Worm (Caenorhabditis elegans) whole organism, L2 larva: ENCODE data around the gene C18D11.1.

Source experiments
- C34F6.9 ChIP-seq: fragments of 150-350 bp; optimal IDR thresholded peaks from 2 replicates; lab custom pipeline; 2014; ENCODE audit warnings: missing biosample characterization, missing genetic modification characterization
- F13H6.1 ChIP-seq: sonication (generic microtip); optimal IDR thresholded peaks from 2 replicates; lab custom pipeline; 2016; ENCODE audit warnings: missing genetic modification characterization, missing compliant biosample characterization
- R02D3.7 ChIP-seq: fragments of 150-350 bp; optimal IDR thresholded peaks from 2 replicates; lab custom pipeline; 2014; ENCODE audit warnings: missing biosample characterization, missing genetic modification characterization
- ZK546.5 ChIP-seq: sonication (generic microtip); optimal IDR thresholded peaks from 2 replicates; lab custom pipeline; 2017; ENCODE audit warnings: missing biosample characterization, missing genetic modification characterization
- alr-1 ChIP-seq: fragments of 150-350 bp; optimal IDR thresholded peaks from 2 replicates; lab custom pipeline; 2014; ENCODE audit warnings: missing biosample characterization, missing genetic modification characterization
- aly-2 ChIP-seq: fragments of 150-350 bp; optimal IDR thresholded peaks from 2 replicates; lab custom pipeline; 2014; ENCODE audit warnings: missing biosample characterization, missing genetic modification characterization
- blmp-1 ChIP-seq: sonication (generic microtip); optimal IDR thresholded peaks from 2 replicates; lab custom pipeline; 2017; ENCODE audit warnings: missing genetic modification characterization, mild to moderate bottlenecking, missing compliant biosample characterization, antibody characterized with exemption, moderate library complexity; ENCODE audit not compliant: insufficient read depth
- ceh-82 ChIP-seq: fragments of 150-350 bp; optimal IDR thresholded peaks from 2 replicates; lab custom pipeline; 2014; ENCODE audit warnings: missing biosample characterization, missing genetic modification characterization
- crh-2 ChIP-seq: sonication (generic microtip); optimal IDR thresholded peaks from 2 replicates; lab custom pipeline; 2017; ENCODE audit warnings: missing biosample characterization, missing genetic modification characterization
- dmd-4 ChIP-seq: sonication (generic microtip); optimal IDR thresholded peaks from 2 replicates; lab custom pipeline; 2017; ENCODE audit warnings: missing biosample characterization, missing genetic modification characterization
- egl-27 ChIP-seq: sonication (generic microtip); optimal IDR thresholded peaks from 3 replicates; lab custom pipeline; 2017; ENCODE audit warnings: missing biosample characterization, missing genetic modification reagents, missing genetic modification characterization
- elt-1 ChIP-seq: fragments of 150-350 bp; optimal IDR thresholded peaks from 2 replicates; lab custom pipeline; 2014; ENCODE audit warnings: missing biosample characterization, missing genetic modification characterization
- elt-3 ChIP-seq: sonication (generic microtip); optimal IDR thresholded peaks from 2 replicates; lab custom pipeline; 2017; ENCODE audit warnings: missing biosample characterization, missing genetic modification characterization
- gmeb-1 ChIP-seq: fragments of 150-350 bp; optimal IDR thresholded peaks from 2 replicates; lab custom pipeline; 2014; ENCODE audit warnings: missing biosample characterization, missing genetic modification characterization
- lin-11 ChIP-seq: fragments of 150-350 bp; sonication (generic microtip); optimal IDR thresholded peaks from 2 replicates; lab custom pipeline; 2014; ENCODE audit warnings: missing biosample characterization, missing genetic modification characterization, inconsistent platforms, mixed read lengths
- lin-13 ChIP-seq: fragments of 150-350 bp; optimal IDR thresholded peaks from 2 replicates; lab custom pipeline; 2014; ENCODE audit warnings: missing biosample characterization, missing genetic modification reagents, missing genetic modification characterization
- lin-39 ChIP-seq: fragments of 150-350 bp; optimal IDR thresholded peaks from 2 replicates; lab custom pipeline; 2014; ENCODE audit warnings: missing biosample characterization, missing genetic modification reagents, missing genetic modification characterization
- lsy-2 ChIP-seq, 2 experiments: fragments of 150-350 bp in 1 of 2; sonication (generic microtip) in 1 of 2; optimal IDR thresholded peaks; 2 replicates each; lab custom pipeline; 2014 to 2017; ENCODE audit warnings: missing biosample characterization in 2 of 2, missing genetic modification characterization in 2 of 2
- mab-5 ChIP-seq: fragments of 150-350 bp; optimal IDR thresholded peaks from 2 replicates; lab custom pipeline; 2014; ENCODE audit warnings: missing biosample characterization, missing genetic modification characterization
- mbf-1 ChIP-seq: sonication (generic microtip); optimal IDR thresholded peaks from 2 replicates; lab custom pipeline; 2017; ENCODE audit warnings: missing biosample characterization, missing genetic modification characterization
- mdl-1 ChIP-seq, 2 experiments: fragments of 150-350 bp in 1 of 2; sonication (generic microtip) in 1 of 2; optimal IDR thresholded peaks; 2 replicates each; lab custom pipeline; 2017; ENCODE audit warnings: missing biosample characterization in 2 of 2, missing genetic modification characterization in 2 of 2
- nhr-11 ChIP-seq: fragments of 150-350 bp; optimal IDR thresholded peaks from 2 replicates; lab custom pipeline; 2014; ENCODE audit warnings: missing biosample characterization, missing genetic modification characterization
- nhr-12 ChIP-seq: fragments of 150-350 bp; optimal IDR thresholded peaks from 2 replicates; lab custom pipeline; 2014; ENCODE audit warnings: missing biosample characterization, missing genetic modification characterization
- nhr-129 ChIP-seq: fragments of 150-350 bp; optimal IDR thresholded peaks from 2 replicates; lab custom pipeline; 2014; ENCODE audit warnings: missing biosample characterization, missing genetic modification characterization
- nhr-21 ChIP-seq: fragments of 150-350 bp; optimal IDR thresholded peaks from 2 replicates; lab custom pipeline; 2014; ENCODE audit warnings: missing biosample characterization, missing genetic modification characterization
- nhr-23 ChIP-seq: fragments of 150-350 bp; optimal IDR thresholded peaks from 2 replicates; lab custom pipeline; 2014; ENCODE audit warnings: missing biosample characterization, missing genetic modification reagents, missing genetic modification characterization
- nhr-25 ChIP-seq: fragments of 150-350 bp; sonication (generic microtip); optimal IDR thresholded peaks from 3 replicates; lab custom pipeline; 2014; ENCODE audit warnings: missing biosample characterization, missing genetic modification characterization
- nhr-77 ChIP-seq: fragments of 150-350 bp; optimal IDR thresholded peaks from 2 replicates; lab custom pipeline; 2014; ENCODE audit warnings: missing biosample characterization, missing genetic modification characterization
- peb-1 ChIP-seq: fragments of 150-350 bp; optimal IDR thresholded peaks from 2 replicates; lab custom pipeline; 2014; ENCODE audit warnings: missing biosample characterization, missing genetic modification characterization
- sem-4 ChIP-seq: fragments of 150-350 bp; optimal IDR thresholded peaks from 2 replicates; lab custom pipeline; 2014; ENCODE audit warnings: missing biosample characterization, missing genetic modification reagents, missing genetic modification characterization
- sma-3 ChIP-seq: sonication (generic microtip); optimal IDR thresholded peaks from 2 replicates; lab custom pipeline; 2016; ENCODE audit warnings: missing genetic modification reagents, missing genetic modification characterization, missing compliant biosample characterization
- sma-9 ChIP-seq, 2 experiments: fragments of 150-350 bp in 1 of 2; sonication (generic microtip) in 1 of 2; optimal IDR thresholded peaks; 2 replicates each; lab custom pipeline; 2014 to 2016; ENCODE audit warnings: missing genetic modification characterization in 2 of 2, mild to moderate bottlenecking in 1 of 2, missing biosample characterization in 1 of 2, missing compliant biosample characterization in 1 of 2, missing genetic modification reagents in 1 of 2, moderate library complexity in 1 of 2
- snpc-4 ChIP-seq: fragments of 150-350 bp; optimal IDR thresholded peaks from 2 replicates; lab custom pipeline; 2014; ENCODE audit warnings: missing biosample characterization, missing genetic modification characterization
- unc-39 ChIP-seq: fragments of 150-350 bp; optimal IDR thresholded peaks from 2 replicates; lab custom pipeline; 2014; ENCODE audit warnings: missing biosample characterization, missing genetic modification characterization
- unc-62 ChIP-seq: fragments of 150-350 bp; optimal IDR thresholded peaks from 2 replicates; lab custom pipeline; 2014; ENCODE audit warnings: missing biosample characterization, missing genetic modification reagents, missing genetic modification characterization
- zag-1 ChIP-seq: fragments of 150-350 bp; optimal IDR thresholded peaks from 2 replicates; lab custom pipeline; 2014; ENCODE audit warnings: missing biosample characterization, missing genetic modification characterization
- ztf-1 ChIP-seq: fragments of 200-800 bp; sonication (Bioruptor generic); conservative IDR thresholded peaks from 2 replicates; pipeline ENCODE4 v1.3.6; 2022; ENCODE audit warnings: missing genetic modification characterization, missing compliant biosample characterization
- ztf-11 ChIP-seq: sonication (generic microtip); optimal IDR thresholded peaks from 2 replicates; lab custom pipeline; 2017; ENCODE audit warnings: missing biosample characterization, missing genetic modification characterization
- ztf-4 ChIP-seq: fragments of 150-350 bp; optimal IDR thresholded peaks from 2 replicates; lab custom pipeline; 2014; ENCODE audit warnings: missing biosample characterization, missing genetic modification characterization

Gene C18D11.1

DNA sequence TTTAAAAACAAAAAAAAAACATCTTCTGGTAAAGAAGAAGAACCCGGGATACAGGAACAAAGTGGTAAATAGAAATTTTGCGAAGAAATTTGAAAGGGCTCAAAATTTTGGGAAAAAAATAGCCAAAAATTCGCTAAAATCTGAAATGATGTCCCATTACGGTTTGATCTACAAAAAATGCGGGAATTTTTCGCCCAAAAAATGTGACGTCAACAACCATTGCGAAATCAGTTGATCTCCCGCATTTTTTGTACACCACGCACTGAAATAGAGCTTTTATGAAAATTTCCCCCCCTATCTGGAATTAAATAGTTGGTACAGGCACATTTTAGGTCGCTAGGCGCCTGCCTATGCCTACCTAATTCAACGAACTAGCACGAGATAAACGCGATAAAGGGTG is 33.2 kb downstream of the C18D11.1 start:
- no peak for TF ChIP-seq F13H6.1 (tag; lab: Kevin White, UChicago)
- no peak for TF ChIP-seq dmd-4 (tag; lab: Kevin White, UChicago)
- no peak for TF ChIP-seq nhr-21 (tag; lab: Kevin White, UChicago)
- no peak for TF ChIP-seq nhr-77
- no peak for TF ChIP-seq alr-1
- no peak for TF ChIP-seq sma-3 (GFP tag; lab: Kevin White, UChicago)
- no peak for TF ChIP-seq R02D3.7
- TF ChIP-seq gmeb-1 (tag; lab: Kevin White, UChicago): no peak
- no peak for TF ChIP-seq peb-1 (tag; lab: Kevin White, UChicago)
- TF ChIP-seq sem-4 (tag; lab: Kevin White, UChicago): no peak
- no peak for TF ChIP-seq crh-2 (tag; lab: Kevin White, UChicago)
- TF ChIP-seq elt-3 (tag; lab: Kevin White, UChicago): no peak
- TF ChIP-seq C34F6.9 (tag; lab: Kevin White, UChicago): no peak
- no peak for TF ChIP-seq ztf-1 (GFP tag; lab: Robert Waterston, UW)
- no peak for TF ChIP-seq ceh-82 (tag; lab: Kevin White, UChicago)
- no peak for TF ChIP-seq mbf-1 (tag; lab: Kevin White, UChicago)
- no peak for TF ChIP-seq blmp-1 (tag; lab: Kevin White, UChicago)
- no peak for TF ChIP-seq nhr-25 (tag; lab: Kevin White, UChicago)
- no peak for TF ChIP-seq lin-39 (tag; lab: Kevin White, UChicago)
- TF ChIP-seq snpc-4 (tag; lab: Kevin White, UChicago): no peak

DNA sequence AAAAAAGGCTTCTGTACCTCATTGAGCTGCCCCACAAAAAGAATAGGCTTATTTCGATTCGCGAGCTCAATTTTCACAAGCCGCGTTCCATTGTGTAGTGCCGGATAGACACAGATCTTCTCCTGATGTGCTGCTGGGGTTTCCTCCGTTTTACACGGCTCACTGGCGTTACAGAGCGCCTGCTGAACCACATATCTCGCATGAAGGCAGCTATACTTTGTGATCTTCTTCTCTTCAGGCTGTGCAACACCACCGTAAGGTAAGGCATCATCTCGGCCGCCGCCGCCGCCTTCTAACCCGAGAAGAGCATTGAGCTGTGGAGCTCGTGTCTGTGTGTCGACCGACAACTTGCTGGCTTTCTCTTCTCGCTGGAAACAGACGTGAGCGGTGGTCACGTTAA is 37.2 kb downstream of the C18D11.1 start:
- TF ChIP-seq mab-5 (tag; lab: Kevin White, UChicago): no peak
- TF ChIP-seq lin-39 (tag; lab: Kevin White, UChicago): no peak
- no peak for TF ChIP-seq elt-1 (tag; lab: Kevin White, UChicago)
- TF ChIP-seq sma-9 (GFP tag; optimal IDR thresholded peaks at IDR 0.05; lab: Kevin White, UChicago): no peak
- TF ChIP-seq sma-9 (tag; optimal IDR thresholded peaks at IDR 0.05; lab: Kevin White, UChicago): no peak
- no peak for TF ChIP-seq nhr-129 (tag; lab: Kevin White, UChicago)
- TF ChIP-seq nhr-23: no peak
- TF ChIP-seq mdl-1 (tag; optimal IDR thresholded peaks at IDR 0.05; lab: Kevin White, UChicago): no peak
- no peak for TF ChIP-seq nhr-12 (tag; lab: Kevin White, UChicago)
- no peak for TF ChIP-seq ceh-82 (tag; lab: Kevin White, UChicago)
- TF ChIP-seq alr-1: no peak
- TF ChIP-seq lsy-2 (tag; optimal IDR thresholded peaks at IDR 0.05; lab: Kevin White, UChicago): no peak
- TF ChIP-seq lin-13 (GFP tag; lab: Kevin White, UChicago): no peak

DNA sequence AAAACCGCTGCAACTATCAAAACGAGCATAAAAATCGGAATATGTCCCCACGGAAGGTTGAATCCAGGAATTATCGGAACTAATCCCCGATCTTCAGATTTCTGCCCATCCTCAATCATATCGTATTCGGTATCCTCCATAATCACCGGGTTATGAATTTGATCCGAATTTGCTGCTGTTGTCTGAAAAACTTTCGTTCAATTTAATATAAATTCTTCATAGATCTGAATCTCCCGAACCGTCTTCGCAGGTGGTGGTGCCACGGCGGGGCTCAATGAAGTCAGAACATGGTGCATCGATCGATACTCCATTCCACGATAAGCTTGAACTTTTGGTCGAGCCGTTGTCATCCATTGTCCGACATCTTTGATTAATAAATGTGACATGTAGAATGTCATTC is 40.5 kb downstream of the C18D11.1 start:
- no peak for TF ChIP-seq aly-2 (tag; lab: Kevin White, UChicago)
- no peak for TF ChIP-seq ztf-11
- no peak for TF ChIP-seq ZK546.5 (tag; lab: Kevin White, UChicago)
- no peak for TF ChIP-seq peb-1 (tag; lab: Kevin White, UChicago)
- no peak for TF ChIP-seq nhr-12 (tag; lab: Kevin White, UChicago)
- TF ChIP-seq nhr-21 (tag; lab: Kevin White, UChicago): no peak
- TF ChIP-seq crh-2 (tag; lab: Kevin White, UChicago): no peak
- no peak for TF ChIP-seq unc-39 (tag; lab: Kevin White, UChicago)

- no peak for TF ChIP-seq crh-2 (tag; lab: Kevin White, UChicago)
- TF ChIP-seq nhr-12 (tag; lab: Kevin White, UChicago): no peak
- TF ChIP-seq unc-62: no peak
- TF ChIP-seq peb-1 (tag; lab: Kevin White, UChicago): no peak
- TF ChIP-seq ztf-4: no peak
- no peak for TF ChIP-seq lin-39 (tag; lab: Kevin White, UChicago)
- no peak for TF ChIP-seq dmd-4 (tag; lab: Kevin White, UChicago)
- TF ChIP-seq sma-9 (GFP tag; optimal IDR thresholded peaks at IDR 0.05; lab: Kevin White, UChicago): no peak
- TF ChIP-seq sma-9 (tag; optimal IDR thresholded peaks at IDR 0.05; lab: Kevin White, UChicago): no peak
- TF ChIP-seq alr-1: no peak
- no peak for TF ChIP-seq nhr-129 (tag; lab: Kevin White, UChicago)
- TF ChIP-seq egl-27 (tag; lab: Kevin White, UChicago): no peak
- TF ChIP-seq snpc-4 (tag; lab: Kevin White, UChicago): no peak
- no peak for TF ChIP-seq elt-3 (tag; lab: Kevin White, UChicago)
- TF ChIP-seq lsy-2 (tag; optimal IDR thresholded peaks at IDR 0.05; lab: Kevin White, UChicago): no peak
- TF ChIP-seq nhr-25 (tag; lab: Kevin White, UChicago): no peak
- no peak for TF ChIP-seq nhr-11 (tag; lab: Kevin White, UChicago)
- TF ChIP-seq lin-11 (tag; lab: Kevin White, UChicago): no peak
- TF ChIP-seq C34F6.9 (tag; lab: Kevin White, UChicago): no peak
- TF ChIP-seq zag-1 (tag; lab: Kevin White, UChicago): no peak
These were observed 44.8 kb downstream of the C18D11.1 start for ce11 chrIII:11861123-11861522.
